Worm (Caenorhabditis elegans) whole organism, L4/young adult: Measurements from ENCODE around the gene szy-4.
A peak's percentile ranks its signal among the peaks of the same experiment; 100 is the strongest.

Experiments used
- W03F9.2 ChIP-seq: fragments of 150-350 bp; optimal IDR thresholded peaks from 2 replicates; lab custom pipeline; 2014; ENCODE audit warnings: missing biosample characterization, missing genetic modification characterization
- dao-5 ChIP-seq: sonication (generic microtip); optimal IDR thresholded peaks from 2 replicates; lab custom pipeline; 2016; ENCODE audit warnings: missing genotype, missing genetic modification characterization, moderate library complexity, missing compliant biosample characterization
- him-1 ChIP-seq: sonication (generic microtip); optimal IDR thresholded peaks from 2 replicates; lab custom pipeline; 2016; ENCODE audit warnings: missing genotype, missing genetic modification reagents, missing genetic modification characterization, missing compliant biosample characterization

Gene szy-4

DNA sequence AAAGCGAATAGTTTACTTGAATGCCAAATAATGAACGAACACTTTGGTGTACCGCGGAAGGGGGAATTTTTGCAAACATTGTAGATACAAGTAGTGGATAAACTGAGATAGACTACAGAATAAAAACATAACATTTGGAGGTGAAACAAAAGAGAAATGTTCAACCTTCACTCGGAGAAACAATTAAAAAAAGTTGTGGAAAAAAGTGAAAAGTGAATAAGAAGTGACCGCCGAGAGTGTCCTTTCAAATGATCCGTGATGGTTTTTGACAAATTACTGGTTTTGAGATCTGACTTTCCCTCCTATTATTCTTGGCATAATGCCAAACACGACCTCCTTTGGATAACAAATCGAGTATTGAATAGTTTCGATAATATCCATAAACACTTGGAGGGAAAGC is 25.3 kb downstream of the szy-4 start:
- TF ChIP-seq him-1 (tag; lab: Kevin White, UChicago) (no peak), W03F9.2 (tag; lab: Kevin White, UChicago) (no peak)

DNA sequence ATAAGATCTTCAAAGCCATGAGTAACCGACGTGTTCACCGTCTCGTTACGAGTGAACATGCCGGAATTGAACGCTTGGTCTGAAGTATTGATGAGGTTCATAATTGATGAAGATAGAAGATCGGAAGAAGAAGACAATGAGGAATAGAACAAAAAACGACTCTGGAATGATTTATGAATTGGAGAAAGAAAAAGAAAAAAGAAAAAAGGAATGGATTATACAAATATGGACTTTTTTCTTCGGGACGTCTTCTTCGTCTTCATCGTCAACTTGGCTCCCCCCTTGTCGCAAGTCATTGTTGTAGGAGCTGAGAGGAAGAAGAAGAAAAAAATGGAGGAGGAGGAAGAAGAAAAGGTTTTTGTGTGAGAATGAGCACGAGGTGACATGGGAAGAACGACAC is 28.5 kb downstream of the szy-4 start, which contains the start of gene srsy-2:
Gene srsy-2 (minus strand): TSS at position 101 of the 400 bp plus-strand sequence.
- no peak for TF ChIP-seq dao-5 (tag; lab: Kevin White, UChicago)
- TF ChIP-seq W03F9.2 (tag; lab: Kevin White, UChicago), result no peak
- TF ChIP-seq him-1 (tag; lab: Kevin White, UChicago), result no peak

DNA sequence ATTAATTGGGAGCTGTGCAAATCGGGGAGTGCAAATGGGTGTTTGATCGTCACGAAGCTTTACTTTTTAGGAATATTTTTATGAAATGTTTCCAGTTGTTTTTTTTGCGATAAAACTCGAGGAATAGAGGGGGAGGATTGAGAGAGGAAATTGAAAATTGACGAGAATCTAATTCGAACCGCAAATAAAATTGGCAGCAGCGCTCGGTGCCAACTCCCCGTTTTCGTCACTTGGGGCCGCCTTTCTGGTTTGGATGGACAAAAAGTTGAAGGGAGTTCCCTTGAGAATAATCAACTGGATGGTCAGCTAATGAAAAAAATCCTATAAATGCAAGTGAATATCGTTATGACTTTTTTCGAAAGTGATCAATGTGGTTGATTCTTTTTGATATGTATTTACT is 31.6 kb downstream of the szy-4 start:
- TF ChIP-seq W03F9.2 (tag; lab: Kevin White, UChicago) (no peak), him-1 (tag; lab: Kevin White, UChicago) (no peak), dao-5 (tag; lab: Kevin White, UChicago) (no peak)

DNA sequence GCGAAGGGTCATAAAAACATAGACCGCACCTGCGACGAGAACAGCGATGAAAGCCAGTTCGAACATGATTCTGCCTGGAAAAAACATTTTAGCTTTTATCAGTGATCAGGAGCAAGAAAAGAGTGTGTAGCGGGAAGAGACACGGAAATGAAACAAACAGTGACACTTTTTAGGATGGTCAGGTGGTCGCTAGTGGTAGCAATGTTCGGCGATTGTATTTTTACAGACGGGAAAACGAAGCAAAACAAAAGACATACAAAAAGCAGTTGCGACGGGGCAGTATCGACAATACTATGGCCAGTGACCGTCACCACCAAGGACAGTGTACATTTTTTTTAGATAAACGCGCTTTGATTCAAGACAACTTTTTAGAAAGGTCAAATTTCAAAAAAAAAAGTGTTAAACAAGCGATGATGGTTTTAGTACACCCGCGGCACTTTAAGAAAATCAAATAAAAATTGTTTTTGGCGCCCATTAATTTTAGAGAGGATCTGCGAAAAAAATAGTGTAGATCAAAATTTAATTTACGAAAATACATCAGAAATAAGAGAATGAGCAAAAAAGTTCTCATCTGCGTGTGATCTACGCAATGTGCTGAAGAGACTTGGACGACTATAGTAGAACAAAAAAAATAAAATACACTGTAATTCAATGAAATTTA is 37.1 kb downstream of the szy-4 start, which contains the start of gene T24H7.9:
Gene T24H7.9 (minus strand): TSS at position 74 of the 661 bp plus-strand sequence.
- TF ChIP-seq W03F9.2 (tag; lab: Kevin White, UChicago) (no peak), dao-5 (tag; lab: Kevin White, UChicago) (no peak), him-1 (tag; lab: Kevin White, UChicago) (no peak)

DNA sequence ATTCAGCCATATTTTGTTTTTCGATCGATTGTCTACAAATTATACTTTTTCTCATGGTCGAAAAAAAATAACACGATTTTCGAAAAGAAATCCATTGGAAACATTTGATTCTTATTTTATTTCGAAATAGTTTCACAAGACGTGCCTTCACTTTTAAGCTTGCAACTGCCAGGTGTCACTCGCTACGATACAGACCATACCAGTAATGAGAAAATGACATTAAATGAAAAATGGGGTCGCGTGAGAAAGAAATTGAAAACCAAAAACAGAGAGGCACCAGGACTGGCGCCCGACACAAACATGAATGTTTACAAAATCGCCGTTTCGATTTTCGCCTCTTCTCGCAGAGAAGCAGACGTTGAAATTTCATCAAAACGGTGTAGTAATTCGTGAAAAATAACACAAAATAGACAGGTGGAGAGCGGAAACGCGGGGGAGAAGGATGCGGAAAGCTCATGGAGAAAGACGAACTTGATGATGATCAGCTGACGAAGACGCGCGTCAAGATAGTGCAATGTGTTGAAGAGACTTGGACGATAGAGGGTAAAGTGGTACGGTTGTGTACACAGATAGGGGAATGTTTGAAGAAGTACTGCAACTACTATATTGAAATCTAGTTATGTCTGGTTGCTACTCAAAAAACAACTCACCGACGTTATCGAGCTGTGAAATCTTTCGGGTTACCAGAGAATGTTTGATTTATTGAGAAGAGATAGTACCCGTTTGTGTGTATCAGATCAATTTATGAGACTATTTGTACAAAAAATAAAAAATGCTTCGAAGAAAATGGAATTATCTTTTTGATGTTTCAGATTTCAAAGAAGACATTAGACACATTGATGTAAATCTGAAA is 37.8 kb downstream of the szy-4 start:
- TF ChIP-seq him-1 (tag; lab: Kevin White, UChicago) (no peak), dao-5 (tag; lab: Kevin White, UChicago) (no peak), W03F9.2 (tag; lab: Kevin White, UChicago) (no peak)

DNA sequence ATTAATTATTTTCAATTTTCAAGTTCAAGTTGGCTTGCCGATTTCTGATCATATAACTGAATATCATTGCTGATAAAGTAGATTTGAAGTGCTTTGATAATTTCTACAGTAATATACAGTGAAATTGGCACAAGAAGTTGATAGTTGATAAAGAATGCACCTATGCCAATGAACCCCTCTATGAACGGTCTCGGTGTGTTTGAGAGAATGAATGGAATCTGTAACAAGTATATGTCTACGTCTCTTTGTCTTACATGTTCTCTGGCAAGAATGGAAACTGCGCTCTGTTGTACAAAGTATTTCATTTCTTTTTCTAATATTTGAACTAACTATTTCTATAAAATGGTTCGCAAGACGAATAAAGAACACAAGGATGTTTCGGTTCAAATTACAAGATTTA is 43.3 kb downstream of the szy-4 start, which contains the start of gene T24H7.8:
Gene T24H7.8 (plus strand): TSS at position 301 of the 400 bp plus-strand sequence.
- TF ChIP-seq W03F9.2 (tag; lab: Kevin White, UChicago) (no peak), dao-5 (tag; lab: Kevin White, UChicago) (no peak), him-1 (tag; lab: Kevin White, UChicago) (no peak)

DNA sequence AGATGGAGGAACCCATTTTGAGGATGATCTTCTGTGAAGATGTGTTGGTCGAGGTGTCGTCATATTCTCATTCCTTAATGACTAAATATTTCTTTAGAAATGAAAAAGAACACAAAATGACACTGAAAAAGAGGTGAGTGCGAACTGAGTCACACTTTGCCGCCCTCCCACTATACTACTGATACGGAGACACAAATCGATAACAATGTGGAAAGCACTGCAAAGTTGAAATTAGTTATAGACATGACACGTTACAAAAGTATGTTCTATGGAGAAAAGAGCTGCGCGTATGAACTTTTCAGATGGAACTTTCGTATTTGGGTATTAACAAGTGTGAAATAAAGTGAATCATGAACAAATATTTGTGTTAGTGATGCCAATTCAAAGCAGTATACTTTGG is 45.7 kb downstream of the szy-4 start, which contains the start of gene tat-4:
Gene tat-4 (minus strand): TSS at position 117 of the 400 bp plus-strand sequence.
- TF ChIP-seq him-1 (tag; lab: Kevin White, UChicago) (no peak), W03F9.2 (tag; lab: Kevin White, UChicago) (no peak), dao-5 (tag; lab: Kevin White, UChicago) (no peak)

DNA sequence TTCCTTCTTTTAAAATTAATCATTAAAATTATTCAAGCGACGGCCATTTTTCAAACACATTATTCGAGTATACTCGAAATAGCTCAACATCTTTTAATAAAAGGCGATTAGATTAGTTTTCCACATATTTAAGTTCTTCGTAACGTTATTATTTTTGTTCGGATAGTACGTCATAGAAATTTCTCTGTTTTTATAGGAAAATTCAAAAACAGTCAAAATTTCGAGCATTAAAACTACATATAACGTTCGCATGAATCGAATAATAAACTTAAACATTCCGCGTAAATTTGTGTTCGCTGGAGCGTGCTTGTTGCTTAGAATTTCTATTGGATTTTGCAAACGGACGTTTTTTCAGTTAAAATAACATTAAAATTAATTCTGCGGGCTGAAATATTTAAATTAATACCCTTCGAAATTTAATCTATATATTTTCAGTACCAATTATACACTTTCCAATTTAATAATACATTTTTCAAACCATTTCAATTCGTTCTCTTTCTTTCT is 46.8 kb downstream of the szy-4 start, which contains the start of gene blos-4:
Gene blos-4 (plus strand): TSS at position 51 of the 504 bp plus-strand sequence.
- TF ChIP-seq dao-5 (tag; lab: Kevin White, UChicago) (no peak), W03F9.2 (tag; lab: Kevin White, UChicago) (no peak), him-1 (tag; lab: Kevin White, UChicago) (no peak)

DNA sequence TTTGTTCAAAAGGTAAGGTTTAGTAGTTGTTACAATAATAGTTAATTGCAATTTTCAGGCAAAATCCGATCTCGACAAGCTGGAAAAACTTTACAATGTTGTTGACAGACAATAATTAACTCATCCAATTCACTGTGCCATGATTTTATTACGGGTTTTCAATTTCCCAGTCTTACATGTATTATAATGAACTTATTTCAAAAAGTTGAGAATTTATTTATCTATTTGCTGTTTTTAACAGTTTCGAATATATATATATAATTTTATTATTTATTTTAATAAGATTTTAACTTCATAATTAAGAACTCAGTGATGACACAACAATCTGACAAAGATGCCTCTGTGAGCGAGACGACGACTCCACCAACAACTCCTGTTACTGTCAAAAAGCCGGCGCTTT is 47.6 kb downstream of the szy-4 start, which contains the start of gene lelo-1:
Gene lelo-1 (plus strand): TSS at position 301 of the 400 bp plus-strand sequence.
- no peak for TF ChIP-seq dao-5 (tag; lab: Kevin White, UChicago)
- TF ChIP-seq W03F9.2 (tag; lab: Kevin White, UChicago), result no peak
- TF ChIP-seq him-1 (tag; lab: Kevin White, UChicago), result no peak

DNA sequence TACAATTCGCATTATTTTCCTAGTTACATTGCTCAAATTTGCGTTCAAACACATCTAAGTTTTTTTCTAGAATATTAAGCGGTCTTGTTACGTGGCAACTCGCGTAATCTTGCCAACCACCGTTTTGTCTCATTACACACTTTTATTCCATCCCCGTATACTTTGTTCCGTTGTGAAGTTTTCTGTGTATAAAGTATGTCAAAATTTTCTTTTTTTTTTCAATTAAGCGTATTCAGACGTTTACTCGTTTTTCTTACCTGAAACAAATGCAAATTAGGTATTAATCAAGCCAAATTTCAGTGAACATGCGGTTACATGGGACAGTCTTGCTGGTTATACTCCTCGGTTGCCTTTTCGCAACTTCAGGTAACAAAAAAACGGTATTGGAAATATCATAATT is 48.5 kb downstream of the szy-4 start, which contains the start of gene T24H7.2:
Gene T24H7.2 (plus strand): TSS at position 301 of the 400 bp plus-strand sequence.
- no peak for TF ChIP-seq W03F9.2 (tag; lab: Kevin White, UChicago)
- no peak for TF ChIP-seq dao-5 (tag; lab: Kevin White, UChicago)
- TF ChIP-seq him-1 (tag; lab: Kevin White, UChicago), result no peak

DNA sequence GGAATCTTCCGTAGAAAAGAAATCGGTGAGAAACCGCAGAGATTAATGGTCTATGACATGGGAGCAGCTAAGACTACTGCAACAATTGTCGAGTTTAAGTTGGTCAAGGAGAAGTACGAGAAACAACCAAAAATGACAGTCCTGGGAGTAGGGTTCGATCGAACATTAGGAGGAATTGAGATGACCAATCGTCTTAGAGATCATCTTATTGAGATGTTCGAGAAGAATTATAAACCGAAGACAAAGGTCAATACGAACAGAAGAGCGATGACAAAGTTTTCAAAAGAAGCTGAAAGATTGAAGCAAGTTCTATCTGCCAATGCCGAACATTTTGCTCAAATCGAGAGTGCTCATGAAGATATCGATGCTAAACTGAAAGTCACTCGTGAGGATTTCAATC is 49.5 kb downstream of the szy-4 start:
- no peak for TF ChIP-seq him-1 (tag; lab: Kevin White, UChicago)
- no peak for TF ChIP-seq dao-5 (tag; lab: Kevin White, UChicago)
- no peak for TF ChIP-seq W03F9.2 (tag; lab: Kevin White, UChicago)

DNA sequence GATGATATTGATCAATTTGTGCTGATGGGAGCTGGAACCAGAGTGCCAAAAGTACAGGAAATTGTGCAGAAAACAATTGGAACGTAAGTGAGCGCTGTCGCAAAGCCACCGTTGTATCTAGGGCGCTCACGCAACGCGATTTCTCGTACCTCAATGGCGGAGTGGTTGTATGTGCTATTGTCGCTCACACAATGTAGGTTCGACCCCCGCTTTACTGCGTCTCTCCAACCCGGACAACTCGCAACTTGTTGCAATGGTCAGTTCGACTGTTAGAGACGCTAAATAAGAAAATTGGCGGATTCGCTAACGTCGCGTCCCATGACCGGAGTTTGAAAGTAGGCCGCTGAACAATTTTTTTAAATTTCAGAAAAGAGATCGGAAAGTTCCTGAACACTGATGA is 50.0 kb downstream of the szy-4 start:
- TF ChIP-seq W03F9.2 (tag; lab: Kevin White, UChicago), result no peak
- TF ChIP-seq dao-5 (tag; lab: Kevin White, UChicago), result peak; percentile 23
- TF ChIP-seq him-1 (tag; lab: Kevin White, UChicago), result no peak
